Fruit fly (Drosophila melanogaster): Measurements from ENCODE around the gene CG7394.

Gene CG7394

DNA sequence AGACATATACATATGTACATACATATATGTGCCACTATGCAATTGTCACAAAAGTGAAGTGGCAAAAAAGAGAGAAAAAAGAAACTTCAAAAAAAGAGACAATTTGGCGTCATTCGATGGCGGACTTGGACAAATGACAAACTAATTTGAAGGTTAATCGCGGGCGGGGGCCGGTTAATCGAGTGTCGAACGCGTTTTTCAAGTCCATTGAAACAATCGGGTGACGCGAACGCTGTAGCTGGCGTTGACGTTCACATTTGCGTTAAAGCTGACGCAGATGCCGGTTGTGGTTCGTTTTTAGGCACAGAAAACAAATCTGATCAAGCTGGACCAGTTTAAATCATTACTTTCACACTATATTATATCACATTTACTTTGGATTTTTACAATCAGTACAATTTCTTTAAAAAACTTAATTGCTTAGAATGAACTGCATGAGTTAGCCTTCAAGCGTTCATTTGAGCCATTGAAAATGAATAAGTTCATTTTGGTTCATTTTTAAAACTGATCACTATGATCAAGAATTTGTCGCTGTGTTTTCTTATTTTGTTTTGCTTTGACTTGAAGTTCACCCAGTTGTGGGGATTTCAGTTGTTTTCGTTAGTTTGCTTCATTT lies 28.0 kb upstream of the CG7394 start (continued):
- TF ChIP-seq MESR4 (GFP tag; optimal IDR thresholded peaks at IDR 0.05) (no peak), NC2α (GFP tag; optimal IDR thresholded peaks at IDR 0.05) (peak; percentile 11), sr (GFP tag; IDR thresholded peaks at IDR 0.05) (no peak), GATAe (GFP tag; conservative IDR thresholded peaks at IDR 0.05) (no peak), zfh1 (GFP tag; IDR thresholded peaks at IDR 0.05) (no peak), CG6689 (GFP tag; IDR thresholded peaks at IDR 0.05) (0 out of 2 replicates have a peak, but pooled peaks have one; percentile 23), Dip2 (GFP tag; IDR thresholded peaks at IDR 0.05) (no peak), p53 (GFP tag; optimal IDR thresholded peaks at IDR 0.05) (no peak), CG8388 (GFP tag; optimal IDR thresholded peaks at IDR 0.05) (no peak), CG42726 (GFP tag; IDR thresholded peaks at IDR 0.05; ENCODE audit: partially characterized antibody) (no peak), caup (GFP tag; optimal IDR thresholded peaks at IDR 0.05; ENCODE audit: severe bottlenecking) (peak; percentile 41), Ravus (GFP tag; IDR thresholded peaks at IDR 0.05) (no peak), Oaz (GFP tag; IDR thresholded peaks at IDR 0.05) (no peak; the same call in 1 of the 2 replicates), shn (GFP tag; optimal IDR thresholded peaks at IDR 0.05) (no peak), Xbp1 (GFP tag; optimal IDR thresholded peaks at IDR 0.05) (peak; percentile 5), CG12104 (GFP tag; optimal IDR thresholded peaks at IDR 0.05) (peak; percentile 53), CG3065 (GFP tag; optimal IDR thresholded peaks at IDR 0.05) (no peak), CG7372 (GFP tag; IDR thresholded peaks at IDR 0.05) (peak; percentile 26; the same call in 1 of the 2 replicates), CG7987 (GFP tag; optimal IDR thresholded peaks at IDR 0.05) (no peak), CG15601 (tag; optimal IDR thresholded peaks at IDR 0.05) (no peak), pros (GFP tag; optimal IDR thresholded peaks at IDR 0.05) (no peak), dmrt99B (tag; optimal IDR thresholded peaks at IDR 0.05) (peak; percentile 68), CG15269 (tag; optimal IDR thresholded peaks at IDR 0.05) (peak; percentile 76), CG4424 (GFP tag; optimal IDR thresholded peaks at IDR 0.05) (peak; percentile 33), peb (GFP tag; IDR thresholded peaks at IDR 0.05) (no peak), esg (GFP tag; conservative IDR thresholded peaks at IDR 0.05) (no peak), pum (GFP tag; optimal IDR thresholded peaks at IDR 0.05) (peak; percentile 38), bbx (GFP tag; IDR thresholded peaks at IDR 0.05; ENCODE audit: partially characterized antibody) (no peak), CG33557 (GFP tag; optimal IDR thresholded peaks at IDR 0.05) (no peak), ase (GFP tag; IDR thresholded peaks at IDR 0.05) (no peak), pnt (GFP tag; optimal IDR thresholded peaks at IDR 0.05) (peak; percentile 36), Sry-δ (GFP tag; optimal IDR thresholded peaks at IDR 0.05) (no peak), bsh (GFP tag; optimal IDR thresholded peaks at IDR 0.05) (peak in 1 of 2 experiments; percentile 1), NK7.1 (GFP tag; optimal IDR thresholded peaks at IDR 0.05) (no peak), CG1602 (GFP tag; optimal IDR thresholded peaks at IDR 0.05) (no peak), hb (GFP tag; IDR thresholded peaks at IDR 0.05; ENCODE audit: partially characterized antibody) (no peak), CG7963 (GFP tag; IDR thresholded peaks at IDR 0.05; ENCODE audit: partially characterized antibody) (no peak), HHEX (GFP tag; optimal IDR thresholded peaks at IDR 0.05) (peak; percentile 19), gcm2 (GFP tag; optimal IDR thresholded peaks at IDR 0.05) (no peak), Dp (GFP tag; optimal IDR thresholded peaks at IDR 0.05) (no peak), Nf-YB (GFP tag; optimal IDR thresholded peaks at IDR 0.05) (no peak), Antp (GFP tag; optimal IDR thresholded peaks at IDR 0.05) (no peak), ERR (GFP tag; optimal IDR thresholded peaks at IDR 0.05) (no peak), unc-4 (GFP tag; IDR thresholded peaks at IDR 0.05; ENCODE audit: partially characterized antibody) (no peak), z (GFP tag; IDR thresholded peaks at IDR 0.05) (no peak), E2f2 (GFP tag; IDR thresholded peaks at IDR 0.05) (no peak), Hand (GFP tag; optimal IDR thresholded peaks at IDR 0.05) (no peak), pzg (GFP tag; optimal IDR thresholded peaks at IDR 0.05) (no peak), D19B (GFP tag; optimal IDR thresholded peaks at IDR 0.05) (peak; percentile 59), CG14014 (GFP tag; IDR thresholded peaks at IDR 0.05) (peak; percentile 48)

All from whole organism, embryonic.